Fruit fly (Drosophila melanogaster) S2 (cell line): Measurements from ENCODE around the gene mus312.

Source experiments
- CG8478 ChIP-seq: fragments of >200 bp; optimal IDR thresholded peaks from 2 replicates; lab custom pipeline; 2018
- CTCF ChIP-seq, 2 experiments: fragments of >200 bp; optimal IDR thresholded peaks; 2 replicates each; lab custom pipeline; 2018

dm6 chr3L:7283541-7283940, 45.4 kb upstream of the mus312 start:
- TF ChIP-seq CG8478 (lab: Kevin White, UChicago) (no peak), CTCF (optimal IDR thresholded peaks at IDR 0.05; lab: Kevin White, UChicago) (no peak)
